Worm (Caenorhabditis elegans): Measurements from ENCODE around the gene ugt-37.

- TF ChIP-seq mec-3 (tag; optimal IDR thresholded peaks at IDR 0.05; ENCODE audit: borderline replicate concordance) (no peak), rnt-1 (tag; optimal IDR thresholded peaks at IDR 0.05) (no peak)
These were observed 42.2 kb upstream of the ugt-37 start for ce11 chrV:7187295-7187694.
